Fruit fly (Drosophila melanogaster): ENCODE data around the gene CG9109.

The CG9109 gene

dm6 chr2L:6037830-6038229 lies 3.6 kb upstream of the CG9109 start, which contains the start of the genes CG9117 and CG31643 (continued):
- TF ChIP-seq sug (tag; optimal IDR thresholded peaks at IDR 0.05) (no peak), Atf-2 (GFP tag; optimal IDR thresholded peaks at IDR 0.05) (peak; percentile 2), CG17912 (GFP tag; optimal IDR thresholded peaks at IDR 0.05) (peak; percentile 12), Deaf1 (tag; optimal IDR thresholded peaks at IDR 0.05) (no peak), Hr39 (optimal IDR thresholded peaks at IDR 0.05) (no peak), tap (tag; optimal IDR thresholded peaks at IDR 0.05) (no peak), CG2712 (tag; optimal IDR thresholded peaks at IDR 0.05) (peak; percentile 57), D (optimal IDR thresholded peaks at IDR 0.05) (no peak), D (GFP tag; optimal IDR thresholded peaks at IDR 0.05) (no peak), crol (GFP tag; IDR thresholded peaks at IDR 0.05) (no peak), Hsf (GFP tag; optimal IDR thresholded peaks at IDR 0.05) (peak; percentile 57), CG10979 (tag; optimal IDR thresholded peaks at IDR 0.05) (peak; percentile 25), Rx (GFP tag; IDR thresholded peaks at IDR 0.05) (no peak), MESR4 (GFP tag; optimal IDR thresholded peaks at IDR 0.05) (no peak), exex (tag; optimal IDR thresholded peaks at IDR 0.05) (peak; percentile 60), ro (GFP tag; IDR thresholded peaks at IDR 0.05) (no peak), E2f2 (GFP tag; IDR thresholded peaks at IDR 0.05) (peak; percentile 28), CG1792 (GFP tag; optimal IDR thresholded peaks at IDR 0.05) (no peak), odd (GFP tag; optimal IDR thresholded peaks at IDR 0.05) (no peak), CG18011 (GFP tag; optimal IDR thresholded peaks at IDR 0.05) (no peak), Ets97D (GFP tag; optimal IDR thresholded peaks at IDR 0.05) (peak; percentile 61), CG7928 (GFP tag; optimal IDR thresholded peaks at IDR 0.05) (peak; percentile 23), CG15514 (GFP tag; optimal IDR thresholded peaks at IDR 0.05) (peak; percentile 74), pnt (GFP tag; optimal IDR thresholded peaks at IDR 0.05) (peak; percentile 39), CG2678 (tag; optimal IDR thresholded peaks at IDR 0.05) (no peak), CG6683 (GFP tag; optimal IDR thresholded peaks at IDR 0.05) (peak; percentile 29), CG7271 (tag; optimal IDR thresholded peaks at IDR 0.05) (peak; percentile 35), CG13424 (tag; optimal IDR thresholded peaks at IDR 0.05) (peak; percentile 69), Myb (GFP tag; optimal IDR thresholded peaks at IDR 0.05) (peak; percentile 42), Atf6 (GFP tag; IDR thresholded peaks at IDR 0.05) (peak; percentile 52; the same call in 1 of the 2 replicates), ac (GFP tag; optimal IDR thresholded peaks at IDR 0.05) (no peak)

dm6 chr2L:6036710-6037109 lies 2.5 kb upstream of the CG9109 start, which contains the start of gene mtm:
Gene mtm (minus strand): TSS chr2L:6037015.
- TF ChIP-seq CG1024 (GFP tag; IDR thresholded peaks at IDR 0.05), result no peak
- TF ChIP-seq CG31441 (GFP tag; IDR thresholded peaks at IDR 0.05), result no peak
- TF ChIP-seq ci (GFP tag; IDR thresholded peaks at IDR 0.05), result no peak
- no peak for TF ChIP-seq Spps (tag; optimal IDR thresholded peaks at IDR 0.05)
- no peak for TF ChIP-seq Gsc (GFP tag; IDR thresholded peaks at IDR 0.05)
- TF ChIP-seq CG10267 (tag; optimal IDR thresholded peaks at IDR 0.05), result peak; percentile 4
- TF ChIP-seq Elba2 (GFP tag; optimal IDR thresholded peaks at IDR 0.05), result peak; percentile 45
- peak; percentile 67 for TF ChIP-seq CG4617 (GFP tag; optimal IDR thresholded peaks at IDR 0.05; ENCODE audit: borderline replicate concordance)
- TF ChIP-seq vnd (GFP tag; IDR thresholded peaks at IDR 0.05; ENCODE audit: partially characterized antibody), result no peak
- peak; percentile 99 for TF ChIP-seq trem (tag; optimal IDR thresholded peaks at IDR 0.05)
- TF ChIP-seq CG6654 (GFP tag; optimal IDR thresholded peaks at IDR 0.05), result no peak
- TF ChIP-seq gfzf (GFP tag; optimal IDR thresholded peaks at IDR 0.05), result peak; percentile 8
- TF ChIP-seq tx (GFP tag; optimal IDR thresholded peaks at IDR 0.05), result no peak
- no peak for TF ChIP-seq emc (GFP tag; optimal IDR thresholded peaks at IDR 0.05)
- no peak for TF ChIP-seq CG3163 (GFP tag; optimal IDR thresholded peaks at IDR 0.05)
- no peak for TF ChIP-seq Hey (tag; optimal IDR thresholded peaks at IDR 0.05)
- no peak for TF ChIP-seq sc (optimal IDR thresholded peaks at IDR 0.05)
- TF ChIP-seq sc (GFP tag; optimal IDR thresholded peaks at IDR 0.05), result no peak
- TF ChIP-seq Opbp (GFP tag; IDR thresholded peaks at IDR 0.05; ENCODE audit: partially characterized antibody), result 0 out of 3 replicates have a peak, but pooled peaks have one; percentile 30
- TF ChIP-seq CG11456 (GFP tag; IDR thresholded peaks at IDR 0.05), result no peak
- TF ChIP-seq CG31224 (GFP tag; IDR thresholded peaks at IDR 0.05), result no peak
- no peak for TF ChIP-seq CG1529 (GFP tag; optimal IDR thresholded peaks at IDR 0.05)
- peak; percentile 43 for TF ChIP-seq Ets97D (GFP tag; optimal IDR thresholded peaks at IDR 0.05)
